Worm (Caenorhabditis elegans) whole organism, late embryonic: Measurements from ENCODE around the gene alkb-8.

ENCODE experiments used
- F13H6.1 ChIP-seq: sonication (generic microtip); optimal IDR thresholded peaks from 2 replicates; lab custom pipeline; 2016; ENCODE audit warnings: missing genetic modification characterization, missing compliant biosample characterization
- K02D7.2 ChIP-seq: sonication (generic microtip); optimal IDR thresholded peaks from 2 replicates; lab custom pipeline; 2017; ENCODE audit warnings: mild to moderate bottlenecking, missing genetic modification characterization, missing compliant biosample characterization
- K09A11.1 ChIP-seq: sonication (generic microtip); optimal IDR thresholded peaks from 2 replicates; lab custom pipeline; 2017; ENCODE audit warnings: antibody characterized with exemption, mild to moderate bottlenecking, missing genetic modification characterization, missing compliant biosample characterization; ENCODE audit not compliant: insufficient read depth
- ceh-18 ChIP-seq: sonication (generic microtip); optimal IDR thresholded peaks from 2 replicates; lab custom pipeline; 2016; ENCODE audit warnings: missing genetic modification characterization, missing compliant biosample characterization
- ceh-2 ChIP-seq: sonication (generic microtip); optimal IDR thresholded peaks from 2 replicates; lab custom pipeline; 2016; ENCODE audit warnings: missing genotype, missing genetic modification characterization, missing compliant biosample characterization
- ceh-22 ChIP-seq: sonication (generic microtip); optimal IDR thresholded peaks from 2 replicates; lab custom pipeline; 2017; ENCODE audit warnings: missing biosample characterization, missing genetic modification characterization
- ceh-24 ChIP-seq: sonication (generic microtip); optimal IDR thresholded peaks from 2 replicates; lab custom pipeline; 2016; ENCODE audit warnings: mild to moderate bottlenecking, missing genetic modification characterization, missing compliant biosample characterization
- ceh-30 ChIP-seq: fragments of 150-350 bp; optimal IDR thresholded peaks from 2 replicates; lab custom pipeline; 2014; ENCODE audit warnings: missing biosample characterization, missing genetic modification characterization
- ceh-31 ChIP-seq: sonication (generic microtip); optimal IDR thresholded peaks from 2 replicates; lab custom pipeline; 2016; ENCODE audit warnings: missing genetic modification characterization, missing compliant biosample characterization
- dmd-4 ChIP-seq: sonication (generic microtip); optimal IDR thresholded peaks from 2 replicates; lab custom pipeline; 2016; ENCODE audit warnings: borderline replicate concordance, missing genetic modification characterization, missing compliant biosample characterization
- dve-1 ChIP-seq: sonication (generic microtip); optimal IDR thresholded peaks from 2 replicates; lab custom pipeline; 2017; ENCODE audit warnings: antibody characterized with exemption, mild to moderate bottlenecking, missing genetic modification characterization, missing compliant biosample characterization
- elt-4 ChIP-seq: sonication (generic microtip); optimal IDR thresholded peaks from 2 replicates; lab custom pipeline; 2016; ENCODE audit warnings: missing genetic modification characterization, missing compliant biosample characterization
- fax-1 ChIP-seq: sonication (generic microtip); optimal IDR thresholded peaks from 2 replicates; lab custom pipeline; 2016; ENCODE audit warnings: missing genotype, missing genetic modification characterization, missing compliant biosample characterization
- hlh-13 ChIP-seq: fragments of 200-800 bp; sonication (Bioruptor generic); optimal IDR thresholded peaks from 2 replicates; lab custom pipeline; 2018; ENCODE audit warnings: mild to moderate bottlenecking, missing genetic modification characterization, missing compliant biosample characterization
- hlh-15 ChIP-seq: sonication (generic microtip); optimal IDR thresholded peaks from 2 replicates; lab custom pipeline; 2016; ENCODE audit warnings: missing genetic modification characterization, missing compliant biosample characterization
- hlh-30 ChIP-seq: sonication (generic microtip); optimal IDR thresholded peaks from 2 replicates; lab custom pipeline; 2017; ENCODE audit warnings: antibody characterized with exemption, missing genetic modification characterization, missing compliant biosample characterization; ENCODE audit not compliant: insufficient read depth
- hlh-6 ChIP-seq: sonication (generic microtip); optimal IDR thresholded peaks from 2 replicates; lab custom pipeline; 2016; ENCODE audit warnings: missing genotype, missing genetic modification characterization, missing compliant biosample characterization
- lim-6 ChIP-seq: sonication (generic microtip); optimal IDR thresholded peaks from 2 replicates; lab custom pipeline; 2016; ENCODE audit warnings: missing genetic modification characterization, missing compliant biosample characterization
- madf-2 ChIP-seq: sonication (generic microtip); optimal IDR thresholded peaks from 2 replicates; lab custom pipeline; 2017; ENCODE audit warnings: missing genetic modification characterization, missing compliant biosample characterization
- nhr-232 ChIP-seq: sonication (generic microtip); optimal IDR thresholded peaks from 2 replicates; lab custom pipeline; 2016; ENCODE audit warnings: missing genetic modification characterization, missing compliant biosample characterization
- npax-4 ChIP-seq: sonication (generic microtip); optimal IDR thresholded peaks from 2 replicates; lab custom pipeline; 2016; ENCODE audit warnings: missing genetic modification characterization, missing compliant biosample characterization
- odd-2 ChIP-seq: sonication (generic microtip); optimal IDR thresholded peaks from 2 replicates; lab custom pipeline; 2017; ENCODE audit warnings: antibody characterized with exemption, mild to moderate bottlenecking, missing genetic modification characterization, missing compliant biosample characterization
- pag-3 ChIP-seq: sonication (generic microtip); optimal IDR thresholded peaks from 2 replicates; lab custom pipeline; 2016; ENCODE audit warnings: missing compliant biosample characterization, missing genetic modification characterization, borderline replicate concordance
- pqm-1 ChIP-seq: sonication (generic microtip); optimal IDR thresholded peaks from 2 replicates; lab custom pipeline; 2016; ENCODE audit warnings: missing genetic modification characterization, missing compliant biosample characterization
- pros-1 ChIP-seq: fragments of 150-350 bp; optimal IDR thresholded peaks from 2 replicates; lab custom pipeline; 2014; ENCODE audit warnings: missing biosample characterization, missing genetic modification reagents, missing genetic modification characterization
- sdc-2 ChIP-seq: sonication (generic microtip); optimal IDR thresholded peaks from 2 replicates; lab custom pipeline; 2016; ENCODE audit warnings: missing genotype, missing genetic modification characterization, missing compliant biosample characterization
- sox-2 ChIP-seq: fragments of 200-800 bp; sonication (Bioruptor generic); IDR thresholded peaks from 2 replicates; pipeline ENCODE4 v1.3.6; 2022; ENCODE audit warnings: missing genetic modification reagents, missing genetic modification characterization, missing compliant biosample characterization
- syd-9 ChIP-seq: sonication (generic microtip); optimal IDR thresholded peaks from 2 replicates; lab custom pipeline; 2016; ENCODE audit warnings: mild to moderate bottlenecking, missing genetic modification characterization, moderate library complexity, missing compliant biosample characterization
- tbx-2 ChIP-seq: sonication (generic microtip); optimal IDR thresholded peaks from 2 replicates; lab custom pipeline; 2016; ENCODE audit warnings: missing genetic modification characterization, missing compliant biosample characterization
- tbx-7 ChIP-seq: sonication (generic microtip); optimal IDR thresholded peaks from 2 replicates; lab custom pipeline; 2016; ENCODE audit warnings: missing genotype, missing genetic modification characterization, missing compliant biosample characterization
- ttx-3 ChIP-seq: sonication (generic microtip); optimal IDR thresholded peaks from 2 replicates; lab custom pipeline; 2016; ENCODE audit warnings: missing genetic modification reagents, missing genetic modification characterization, missing compliant biosample characterization
- unc-3 ChIP-seq, 2 experiments: fragments of 200-800 bp in 1 of 2; sonication (Bioruptor generic) in 1 of 2; sonication (generic microtip) in 1 of 2; conservative IDR thresholded peaks in 1 of 2; optimal IDR thresholded peaks in 1 of 2; 2 replicates each; pipeline versions ENCODE4 v1.3.6 to Lab custom; 2016 to 2022; ENCODE audit warnings: missing compliant biosample characterization in 2 of 2, missing genetic modification characterization in 2 of 2, missing genetic modification reagents in 1 of 2
- unc-42 ChIP-seq: sonication (generic microtip); optimal IDR thresholded peaks from 2 replicates; lab custom pipeline; 2016; ENCODE audit warnings: missing genotype, missing genetic modification characterization, missing compliant biosample characterization
- zip-5 ChIP-seq: sonication (generic microtip); optimal IDR thresholded peaks from 2 replicates; lab custom pipeline; 2016; ENCODE audit warnings: missing genetic modification characterization, missing compliant biosample characterization

Gene alkb-8

DNA sequence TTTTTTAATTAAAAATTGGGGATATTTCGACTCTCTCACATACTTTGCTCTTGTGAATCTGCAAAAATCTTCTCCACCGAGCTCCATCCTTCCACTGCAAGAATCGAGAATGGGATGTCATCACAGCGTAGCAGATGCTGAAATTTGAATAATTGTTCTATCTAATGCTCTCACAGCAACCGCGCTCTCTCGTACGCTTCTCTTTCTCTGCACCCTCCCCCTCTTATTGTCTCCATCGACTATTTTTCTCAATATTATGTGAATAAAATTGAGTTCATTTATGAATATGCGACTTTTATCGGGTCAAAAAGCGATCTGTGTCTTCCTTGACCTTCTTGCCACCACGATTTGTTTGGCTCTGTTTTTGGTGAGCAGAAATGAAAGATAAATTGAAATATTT lies 24.9 kb downstream of the alkb-8 start, which contains the start of gene F34D10.3:
Gene F34D10.3, plus strand, starts transcription at position 249 of the 400 bp plus-strand sequence.
- TF ChIP-seq unc-42 (tag; lab: Kevin White, UChicago) (peak; percentile 1), ceh-2 (tag; lab: Kevin White, UChicago) (no peak), ceh-31 (tag; lab: Kevin White, UChicago) (no peak)

- TF ChIP-seq ceh-22 (tag; lab: Kevin White, UChicago) = no peak
- TF ChIP-seq ceh-30 (tag; lab: Kevin White, UChicago) = no peak
- TF ChIP-seq fax-1 = no peak
- no peak for TF ChIP-seq pqm-1 (tag; lab: Kevin White, UChicago)
- no peak for TF ChIP-seq lim-6 (tag; lab: Kevin White, UChicago)
- no peak for TF ChIP-seq syd-9 (tag; lab: Kevin White, UChicago)
- no peak for TF ChIP-seq hlh-15 (tag; lab: Kevin White, UChicago)
- no peak for TF ChIP-seq ceh-24 (tag; lab: Kevin White, UChicago)
- TF ChIP-seq, all 69 proteins: peak for 0
These were observed 25.9 kb downstream of the alkb-8 start, which contains the start of gene evl-18 for ce11 chrIII:3734990-3735389. TSS of gene evl-18 (minus strand) at chrIII:3735039.

ce11 chrIII:3735509-3736255 lies 26.6 kb downstream of the alkb-8 start:
- TF ChIP-seq hlh-30 = peak; percentile 69
- TF ChIP-seq ceh-31 (tag; lab: Kevin White, UChicago) = peak; percentile 6
- no peak for TF ChIP-seq madf-2 (tag; lab: Kevin White, UChicago)
- TF ChIP-seq, all 69 proteins: peak for 2

DNA sequence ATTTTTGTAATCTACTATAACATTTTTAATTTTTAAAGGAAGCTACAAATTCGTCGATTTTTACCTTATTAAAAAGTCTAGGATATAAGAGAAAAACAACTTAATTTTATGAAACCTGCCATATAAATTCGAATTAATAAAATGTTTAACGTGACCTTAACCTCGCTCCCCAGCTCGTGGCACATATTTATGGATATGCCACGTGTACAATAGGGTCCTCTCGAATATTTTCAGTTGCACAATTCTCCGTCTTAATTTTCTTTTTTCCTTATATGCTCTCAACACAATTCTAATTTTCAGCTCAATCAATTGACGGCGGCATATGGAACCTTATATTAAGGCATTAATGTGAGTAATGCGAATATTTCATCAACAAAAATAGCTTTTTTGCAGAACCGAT lies 27.2 kb downstream of the alkb-8 start, which contains the start of gene F34D10.4:
Gene F34D10.4, plus strand, starts transcription at position 301 of the 400 bp plus-strand sequence.
- TF ChIP-seq npax-4 (tag; lab: Kevin White, UChicago) (no peak), hlh-6 (tag; lab: Kevin White, UChicago) (no peak), tbx-2 (tag; lab: Kevin White, UChicago) (no peak), dmd-4 (tag; lab: Kevin White, UChicago) (no peak), ceh-30 (tag; lab: Kevin White, UChicago) (no peak), pros-1 (tag; lab: Kevin White, UChicago) (no peak), hlh-13 (GFP tag; lab: Kevin White, UChicago) (no peak), unc-3 (GFP tag; conservative IDR thresholded peaks at IDR 0.05; lab: Robert Waterston, UW) (no peak), unc-3 (tag; optimal IDR thresholded peaks at IDR 0.05; lab: Kevin White, UChicago) (no peak), ceh-2 (tag; lab: Kevin White, UChicago) (no peak), ceh-31 (tag; lab: Kevin White, UChicago) (no peak), ceh-18 (no peak), dve-1 (tag; lab: Kevin White, UChicago) (no peak), pqm-1 (tag; lab: Kevin White, UChicago) (no peak), ceh-24 (tag; lab: Kevin White, UChicago) (no peak), odd-2 (tag; lab: Kevin White, UChicago) (no peak), tbx-7 (tag; lab: Kevin White, UChicago) (no peak), F13H6.1 (tag; lab: Kevin White, UChicago) (no peak), elt-4 (no peak)

DNA sequence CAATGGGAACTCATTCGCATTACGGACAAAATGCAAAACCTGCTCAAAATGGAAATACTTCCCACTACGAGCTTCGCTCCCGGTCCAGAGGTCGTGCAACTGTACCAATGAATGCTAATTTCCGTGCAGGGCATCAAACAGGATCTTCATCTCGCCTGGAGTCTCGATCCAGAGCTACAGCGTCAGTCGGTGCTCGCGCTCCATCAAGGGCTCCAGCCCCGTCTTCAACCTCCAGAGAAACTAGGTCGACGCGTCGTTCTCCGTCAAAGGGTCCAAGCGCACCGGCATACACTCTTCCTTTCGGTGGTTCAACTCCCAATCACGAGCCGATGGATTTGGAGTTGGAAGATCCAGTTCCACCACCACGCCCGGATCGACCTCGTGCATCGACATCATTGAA lies 28.6 kb downstream of the alkb-8 start:
- TF ChIP-seq dve-1 (tag; lab: Kevin White, UChicago) = no peak
- TF ChIP-seq sox-2 (GFP tag; lab: Robert Waterston, UW) = no peak
- TF ChIP-seq hlh-6 (tag; lab: Kevin White, UChicago) = no peak
- TF ChIP-seq K09A11.1 (tag; lab: Kevin White, UChicago) = no peak
- no peak for TF ChIP-seq npax-4 (tag; lab: Kevin White, UChicago)
- TF ChIP-seq dmd-4 (tag; lab: Kevin White, UChicago) = no peak
- no peak for TF ChIP-seq fax-1
- TF ChIP-seq nhr-232 (tag; lab: Kevin White, UChicago) = no peak
- TF ChIP-seq zip-5 = no peak
- no peak for TF ChIP-seq hlh-15 (tag; lab: Kevin White, UChicago)
- no peak for TF ChIP-seq ceh-30 (tag; lab: Kevin White, UChicago)
- TF ChIP-seq ceh-31 (tag; lab: Kevin White, UChicago) = no peak
- no peak for TF ChIP-seq ceh-22 (tag; lab: Kevin White, UChicago)
- TF ChIP-seq K02D7.2 (tag; lab: Kevin White, UChicago) = no peak
- no peak for TF ChIP-seq sdc-2 (tag; lab: Kevin White, UChicago)
- no peak for TF ChIP-seq ttx-3 (tag; lab: Kevin White, UChicago)
- TF ChIP-seq ceh-24 (tag; lab: Kevin White, UChicago) = no peak
- no peak for TF ChIP-seq pag-3 (tag; lab: Kevin White, UChicago)
